Fruit fly (Drosophila melanogaster) whole organism, prepupa: ENCODE results near the gene vilya.
A peak's percentile ranks its signal among the peaks of the same experiment; 100 is the strongest.

Source experiments
- CG11294 ChIP-seq: fragments of 200-800 bp; sonication (Bioruptor generic); IDR thresholded peaks from 2 replicates; pipeline ENCODE4 v1.3.6; 2022; ENCODE audit warnings: missing biosample characterization, missing genetic modification characterization
- CG11902 ChIP-seq: fragments of 200-800 bp; sonication (Bioruptor generic); optimal IDR thresholded peaks from 3 replicates; lab custom pipeline; 2016; ENCODE audit warnings: missing biosample characterization, missing genetic modification characterization
- CG15336 ChIP-seq: fragments of 200-800 bp; sonication (Bioruptor generic); IDR thresholded peaks from 2 replicates; pipeline ENCODE4 v1.3.6; 2022; ENCODE audit warnings: missing biosample characterization, missing genetic modification characterization
- CG16779 ChIP-seq: fragments of 200-800 bp; sonication (Bioruptor generic); optimal IDR thresholded peaks from 3 replicates; lab custom pipeline; 2017; ENCODE audit warnings: missing biosample characterization, mild to moderate bottlenecking, missing genetic modification characterization
- CG3032 ChIP-seq: fragments of 200-800 bp; optimal IDR thresholded peaks from 2 replicates; lab custom pipeline; 2019; ENCODE audit warnings: missing biosample characterization, mild to moderate bottlenecking, missing genetic modification characterization, moderate library complexity
- CG31627 ChIP-seq: fragments of 200-800 bp; sonication (Bioruptor generic); optimal IDR thresholded peaks from 3 replicates; lab custom pipeline; 2016; ENCODE audit warnings: missing biosample characterization, missing genetic modification characterization
- CG34406 ChIP-seq: fragments of 200-800 bp; sonication (Bioruptor generic); optimal IDR thresholded peaks from 3 replicates; lab custom pipeline; 2016; ENCODE audit warnings: missing biosample characterization, missing genetic modification characterization
- CG4318 ChIP-seq: fragments of 200-800 bp; sonication (Bioruptor generic); optimal IDR thresholded peaks from 3 replicates; lab custom pipeline; 2017; ENCODE audit warnings: missing biosample characterization, mild to moderate bottlenecking, missing genetic modification characterization
- CG6163 ChIP-seq: fragments of 200-800 bp; sonication (Bioruptor generic); IDR thresholded peaks from 3 replicates; pipeline ENCODE4 v1.3.6; 2022; ENCODE audit warnings: missing biosample characterization, missing genetic modification characterization
- CG6276 ChIP-seq: fragments of 200-800 bp; sonication (Bioruptor generic); optimal IDR thresholded peaks from 2 replicates; lab custom pipeline; 2017; ENCODE audit warnings: missing biosample characterization, mild to moderate bottlenecking, missing genetic modification characterization
- CG6792 ChIP-seq: fragments of 200-800 bp; sonication (Bioruptor generic); optimal IDR thresholded peaks from 3 replicates; lab custom pipeline; 2016; ENCODE audit warnings: missing biosample characterization, missing genetic modification characterization
- CG6808 ChIP-seq: fragments of 200-800 bp; sonication (Bioruptor generic); optimal IDR thresholded peaks from 3 replicates; lab custom pipeline; 2017; ENCODE audit warnings: missing biosample characterization, missing genetic modification characterization, mild to moderate bottlenecking, moderate library complexity, missing genetic modification reagents
- CG7368 ChIP-seq: fragments of 200-800 bp; sonication (Bioruptor generic); optimal IDR thresholded peaks from 3 replicates; lab custom pipeline; 2016; ENCODE audit warnings: missing biosample characterization, missing genetic modification characterization
- CG8119 ChIP-seq: fragments of 200-800 bp; sonication (Bioruptor generic); IDR thresholded peaks from 3 replicates; pipeline ENCODE4 v1.3.6; 2022; ENCODE audit warnings: missing biosample characterization, missing genetic modification characterization
- CG8632 ChIP-seq: fragments of 200-800 bp; sonication (Bioruptor generic); optimal IDR thresholded peaks from 3 replicates; lab custom pipeline; 2016; ENCODE audit warnings: missing biosample characterization, missing genetic modification characterization
- CG9139 ChIP-seq: fragments of 200-800 bp; sonication (Bioruptor generic); optimal IDR thresholded peaks from 3 replicates; lab custom pipeline; 2017; ENCODE audit warnings: missing biosample characterization, mild to moderate bottlenecking, missing genetic modification characterization
- Eip78C ChIP-seq: fragments of 200-800 bp; sonication (Bioruptor generic); peaks from one replicate; lab custom pipeline; 2016; ENCODE audit warnings: missing biosample characterization, missing genetic modification characterization
- Ets96B ChIP-seq: fragments of 200-800 bp; optimal IDR thresholded peaks from 2 replicates; lab custom pipeline; 2019; ENCODE audit warnings: missing biosample characterization, mild to moderate bottlenecking, missing genetic modification characterization, moderate library complexity
- Gug ChIP-seq: fragments of 200-800 bp; sonication (Bioruptor generic); IDR thresholded peaks from 2 replicates; pipeline ENCODE4 v1.3.6; 2022; ENCODE audit warnings: missing biosample characterization, missing genetic modification characterization
- Lpt ChIP-seq: fragments of 200-800 bp; sonication (Bioruptor generic); optimal IDR thresholded peaks from 3 replicates; lab custom pipeline; 2016; ENCODE audit warnings: missing biosample characterization, missing genetic modification characterization
- OdsH ChIP-seq: fragments of 200-800 bp; sonication (Bioruptor generic); optimal IDR thresholded peaks from 3 replicates; lab custom pipeline; 2016; ENCODE audit warnings: missing biosample characterization, missing genetic modification characterization
- Smox ChIP-seq: fragments of 200-800 bp; sonication (Bioruptor generic); optimal IDR thresholded peaks from 3 replicates; lab custom pipeline; 2016; ENCODE audit warnings: missing biosample characterization, missing genetic modification characterization
- Sox14 ChIP-seq: fragments of 200-800 bp; sonication (Bioruptor generic); optimal IDR thresholded peaks from 3 replicates; lab custom pipeline; 2016; ENCODE audit warnings: missing biosample characterization, missing genetic modification characterization
- Sox15 ChIP-seq: fragments of 200-800 bp; sonication (Bioruptor generic); optimal IDR thresholded peaks from 3 replicates; lab custom pipeline; 2016; ENCODE audit warnings: missing biosample characterization, missing genetic modification characterization
- achi ChIP-seq: fragments of 200-800 bp; sonication (Bioruptor generic); optimal IDR thresholded peaks from 3 replicates; lab custom pipeline; 2016; ENCODE audit warnings: missing biosample characterization, missing genetic modification characterization
- acj6 ChIP-seq: fragments of 200-800 bp; sonication (Bioruptor generic); optimal IDR thresholded peaks from 3 replicates; lab custom pipeline; 2016; ENCODE audit warnings: missing biosample characterization, missing genetic modification characterization
- cyc ChIP-seq: fragments of 200-800 bp; sonication (Bioruptor generic); optimal IDR thresholded peaks from 3 replicates; lab custom pipeline; 2016; ENCODE audit warnings: missing biosample characterization, missing genetic modification characterization
- dsx ChIP-seq: fragments of 200-800 bp; optimal IDR thresholded peaks from 3 replicates; lab custom pipeline; 2019; ENCODE audit warnings: missing biosample characterization, mild to moderate bottlenecking, missing genetic modification characterization, moderate library complexity; ENCODE audit not compliant: poor library complexity, severe bottlenecking
- eg ChIP-seq: fragments of 200-800 bp; sonication (Bioruptor generic); IDR thresholded peaks from 3 replicates; pipeline ENCODE4 v1.3.6; 2022; ENCODE audit warnings: missing biosample characterization, missing genetic modification characterization
- esn ChIP-seq: fragments of 200-800 bp; sonication (Bioruptor generic); optimal IDR thresholded peaks from 2 replicates; lab custom pipeline; 2016; ENCODE audit warnings: missing biosample characterization, mild to moderate bottlenecking, missing genetic modification characterization, moderate library complexity
- fd59A ChIP-seq: fragments of 200-800 bp; sonication (Bioruptor generic); optimal IDR thresholded peaks from 2 replicates; lab custom pipeline; 2017; ENCODE audit warnings: missing biosample characterization, mild to moderate bottlenecking, missing genetic modification characterization, missing genetic modification reagents
- fd85E ChIP-seq: fragments of 200-800 bp; sonication (Bioruptor generic); optimal IDR thresholded peaks from 3 replicates; lab custom pipeline; 2016; ENCODE audit warnings: missing biosample characterization, missing genetic modification characterization
- fkh ChIP-seq: fragments of 200-800 bp; sonication (Bioruptor generic); optimal IDR thresholded peaks from 3 replicates; lab custom pipeline; 2017; ENCODE audit warnings: missing biosample characterization, mild to moderate bottlenecking, missing genetic modification characterization, moderate library complexity
- lz ChIP-seq: fragments of 200-800 bp; sonication (Bioruptor generic); optimal IDR thresholded peaks from 3 replicates; lab custom pipeline; 2016; ENCODE audit warnings: missing biosample characterization, missing genetic modification characterization
- net ChIP-seq: fragments of 200-800 bp; sonication (Bioruptor generic); optimal IDR thresholded peaks from 3 replicates; lab custom pipeline; 2016; ENCODE audit warnings: missing biosample characterization, missing genetic modification characterization
- salr ChIP-seq, 2 experiments: fragments of 200-800 bp; sonication (Bioruptor generic); optimal IDR thresholded peaks; 3 replicates each; lab custom pipeline; 2016 to 2018; ENCODE audit warnings: missing biosample characterization in 2 of 2, missing genetic modification characterization in 2 of 2, mild to moderate bottlenecking in 1 of 2
- spab ChIP-seq: fragments of 200-800 bp; sonication (Bioruptor generic); optimal IDR thresholded peaks from 2 replicates; lab custom pipeline; 2017; ENCODE audit warnings: missing biosample characterization, mild to moderate bottlenecking, missing genetic modification characterization, missing genetic modification reagents
- ss ChIP-seq, 2 experiments: fragments of 200-800 bp; sonication (Bioruptor generic); optimal IDR thresholded peaks; 2 replicates in 1 of 2; 3 replicates in 1 of 2; lab custom pipeline; 2017 to 2018; ENCODE audit warnings: mild to moderate bottlenecking in 2 of 2, missing biosample characterization in 2 of 2, missing genetic modification characterization in 2 of 2, moderate library complexity in 1 of 2
- svp ChIP-seq: fragments of 200-800 bp; sonication (Bioruptor generic); peaks from one replicate; lab custom pipeline; 2016; ENCODE audit warnings: missing biosample characterization, missing genetic modification characterization
- vri ChIP-seq: fragments of 200-800 bp; sonication (Bioruptor generic); optimal IDR thresholded peaks from 3 replicates; lab custom pipeline; 2016; ENCODE audit warnings: missing biosample characterization, mild to moderate bottlenecking, missing genetic modification characterization

vilya gene

dm6 chrX:2732127-2732526 lies 5.6 kb downstream of the vilya start, which contains the start of the genes ttm50 and CG2712:
TSS of gene ttm50 (minus strand) at chrX:2732190.
TSS of gene CG2712 (plus strand) at chrX:2732469.
- peak; percentile 42 for TF ChIP-seq Gug (GFP tag; lab: Robert Waterston, UW)
- no peak for TF ChIP-seq Smox (GFP tag; lab: Kevin White, UChicago)
- peak; percentile 58 for TF ChIP-seq lz (GFP tag; lab: Kevin White, UChicago)
- TF ChIP-seq Sox15 (GFP tag; lab: Kevin White, UChicago) = peak; percentile 24
- no peak for TF ChIP-seq CG6808 (GFP tag; lab: Kevin White, UChicago)
- TF ChIP-seq CG3032 (tag; lab: Kevin White, UChicago) = peak; percentile 60
- TF ChIP-seq cyc (GFP tag; lab: Kevin White, UChicago) = peak; percentile 45
- TF ChIP-seq CG31627 = peak; percentile 30
- TF ChIP-seq Ets96B = no peak
- 0 out of 2 replicates have a peak, but pooled peaks have one; percentile 23 for TF ChIP-seq CG15336 (GFP tag; lab: Robert Waterston, UW)
- peak; percentile 72 for TF ChIP-seq Eip78C (GFP tag; lab: Kevin White, UChicago)
- peak; percentile 43 for TF ChIP-seq esn

- TF ChIP-seq Ets96B (no peak), fkh (GFP tag; lab: Kevin White, UChicago) (peak; percentile 99), CG11902 (no peak), svp (GFP tag; lab: Kevin White, UChicago) (no peak), Eip78C (GFP tag; lab: Kevin White, UChicago) (no peak), Sox14 (GFP tag; lab: Kevin White, UChicago) (peak; percentile 45)
These were observed 12.2 kb downstream of the vilya start, which contains the start of gene crm for dm6 chrX:2738663-2739062. TSS of gene crm (minus strand) at chrX:2738773.

dm6 chrX:2740084-2740483 lies 13.6 kb downstream of the vilya start, which contains the start of gene kirre:
TSS of gene kirre (plus strand) at chrX:2740384.
- no peak for TF ChIP-seq cyc (GFP tag; lab: Kevin White, UChicago)
- TF ChIP-seq CG4318 (GFP tag; lab: Kevin White, UChicago) = no peak
- no peak for TF ChIP-seq fd59A
- TF ChIP-seq OdsH = no peak
- TF ChIP-seq CG11902 = no peak
- TF ChIP-seq acj6 (GFP tag; lab: Kevin White, UChicago) = no peak
- TF ChIP-seq svp (GFP tag; lab: Kevin White, UChicago) = no peak
- no peak for TF ChIP-seq CG6276 (GFP tag; lab: Kevin White, UChicago)
- TF ChIP-seq CG8632 (GFP tag; lab: Kevin White, UChicago) = no peak
- TF ChIP-seq eg = no peak
- TF ChIP-seq salr (GFP tag; optimal IDR thresholded peaks at IDR 0.05; lab: Kevin White, UChicago) = no peak
- TF ChIP-seq CG7368 = no peak
- TF ChIP-seq Lpt (GFP tag; lab: Kevin White, UChicago) = no peak
- no peak for TF ChIP-seq achi (GFP tag; lab: Kevin White, UChicago)
- no peak for TF ChIP-seq CG6792 (GFP tag; lab: Kevin White, UChicago)
- TF ChIP-seq lz (GFP tag; lab: Kevin White, UChicago) = no peak
- TF ChIP-seq fd85E (GFP tag; lab: Kevin White, UChicago) = no peak
- TF ChIP-seq, all 60 proteins: peak for 0

- TF ChIP-seq CG11902 (no peak), CG6808 (GFP tag; lab: Kevin White, UChicago) (peak; percentile 53), CG34406 (GFP tag; lab: Kevin White, UChicago) (no peak), Eip78C (GFP tag; lab: Kevin White, UChicago) (peak; percentile 34), CG8119 (GFP tag; lab: Robert Waterston, UW) (peak; percentile 68; the same call in 2 of the 3 replicates), ss (GFP tag; optimal IDR thresholded peaks at IDR 0.05; lab: Kevin White, UChicago) (peak in 1 of 2 experiments; percentile 61), CG16779 (tag; lab: Kevin White, UChicago) (peak; percentile 64), net (GFP tag; lab: Kevin White, UChicago) (peak; percentile 16), eg (peak; percentile 66; the same call in 2 of the 3 replicates), vri (GFP tag; lab: Kevin White, UChicago) (peak; percentile 92), acj6 (GFP tag; lab: Kevin White, UChicago) (no peak), Smox (GFP tag; lab: Kevin White, UChicago) (no peak), CG9139 (GFP tag; lab: Kevin White, UChicago) (no peak), Ets96B (peak; percentile 15), CG6163 (GFP tag; lab: Robert Waterston, UW) (peak; percentile 68; the same call in 2 of the 3 replicates), dsx (GFP tag; lab: Kevin White, UChicago) (peak; percentile 1), CG11294 (GFP tag; lab: Robert Waterston, UW) (no peak), spab (no peak), CG15336 (GFP tag; lab: Robert Waterston, UW) (peak; percentile 58)
These were observed 15.6 kb downstream of the vilya start for dm6 chrX:2742067-2742466.
